Worm (Caenorhabditis elegans) whole organism, L3 larva: ENCODE data around the gene acr-18.

Experiments
- R02D3.7 ChIP-seq: fragments of 150-350 bp; optimal IDR thresholded peaks from 2 replicates; lab custom pipeline; 2014; ENCODE audit warnings: missing biosample characterization, missing genetic modification characterization
- ZK546.5 ChIP-seq: sonication (generic microtip); optimal IDR thresholded peaks from 2 replicates; lab custom pipeline; 2017; ENCODE audit warnings: missing biosample characterization, missing genetic modification characterization
- ceh-16 ChIP-seq: sonication (generic microtip); optimal IDR thresholded peaks from 2 replicates; lab custom pipeline; 2017; ENCODE audit warnings: missing biosample characterization, missing genetic modification characterization
- ceh-28 ChIP-seq: fragments of 150-350 bp; optimal IDR thresholded peaks from 2 replicates; lab custom pipeline; 2014; ENCODE audit warnings: missing biosample characterization, missing genetic modification reagents, missing genetic modification characterization
- ceh-82 ChIP-seq: fragments of 150-350 bp; optimal IDR thresholded peaks from 2 replicates; lab custom pipeline; 2014; ENCODE audit warnings: missing biosample characterization, missing genetic modification characterization
- ceh-9 ChIP-seq: sonication (generic microtip); optimal IDR thresholded peaks from 2 replicates; lab custom pipeline; 2018; ENCODE audit warnings: missing biosample characterization, missing genetic modification characterization
- egl-27 ChIP-seq: sonication (generic microtip); optimal IDR thresholded peaks from 4 replicates; lab custom pipeline; 2017; ENCODE audit warnings: missing biosample characterization, missing genetic modification reagents, missing genetic modification characterization
- egl-5 ChIP-seq: fragments of 150-350 bp; optimal IDR thresholded peaks from 2 replicates; lab custom pipeline; 2017; ENCODE audit warnings: missing biosample characterization, missing genetic modification reagents, missing genetic modification characterization, inconsistent platforms
- elt-1 ChIP-seq: fragments of 150-350 bp; optimal IDR thresholded peaks from 2 replicates; lab custom pipeline; 2014; ENCODE audit warnings: missing biosample characterization, missing genetic modification characterization
- elt-2 ChIP-seq: sonication (generic microtip); optimal IDR thresholded peaks from 2 replicates; lab custom pipeline; 2016; ENCODE audit warnings: missing genetic modification reagents, mild to moderate bottlenecking, missing genetic modification characterization, missing compliant biosample characterization
- eor-1 ChIP-seq, 2 experiments: fragments of 150-350 bp; optimal IDR thresholded peaks; 2 replicates each; lab custom pipeline; 2014 to 2018; ENCODE audit warnings: missing biosample characterization in 2 of 2, missing genetic modification characterization in 2 of 2
- fos-1 ChIP-seq: fragments of 150-350 bp; optimal IDR thresholded peaks from 2 replicates; lab custom pipeline; 2014; ENCODE audit warnings: missing biosample characterization, missing genetic modification characterization
- hmg-11 ChIP-seq: sonication (generic microtip); optimal IDR thresholded peaks from 2 replicates; lab custom pipeline; 2016; ENCODE audit warnings: missing genetic modification characterization, missing compliant biosample characterization
- lin-15B ChIP-seq: fragments of 150-350 bp; optimal IDR thresholded peaks from 2 replicates; lab custom pipeline; 2014; ENCODE audit warnings: missing biosample characterization, missing genetic modification characterization
- lin-39 ChIP-seq: fragments of 150-350 bp; optimal IDR thresholded peaks from 2 replicates; lab custom pipeline; 2018; ENCODE audit warnings: missing biosample characterization, missing genetic modification reagents, missing genetic modification characterization
- lsy-12 ChIP-seq: sonication (generic microtip); optimal IDR thresholded peaks from 2 replicates; lab custom pipeline; 2016; ENCODE audit warnings: mild to moderate bottlenecking, missing genetic modification characterization, missing compliant biosample characterization
- mdl-1 ChIP-seq: fragments of 150-350 bp; optimal IDR thresholded peaks from 2 replicates; lab custom pipeline; 2014; ENCODE audit warnings: missing biosample characterization, missing genetic modification characterization
- nhr-12 ChIP-seq: fragments of 150-350 bp; optimal IDR thresholded peaks from 2 replicates; lab custom pipeline; 2014; ENCODE audit warnings: missing biosample characterization, missing genetic modification characterization
- nhr-237 ChIP-seq: fragments of 150-350 bp; optimal IDR thresholded peaks from 2 replicates; lab custom pipeline; 2014; ENCODE audit warnings: missing biosample characterization, missing genetic modification characterization
- nhr-67 ChIP-seq: fragments of 150-350 bp; optimal IDR thresholded peaks from 2 replicates; lab custom pipeline; 2014; ENCODE audit warnings: missing biosample characterization, missing genetic modification characterization
- nhr-77 ChIP-seq: fragments of 150-350 bp; optimal IDR thresholded peaks from 2 replicates; lab custom pipeline; 2014; ENCODE audit warnings: missing biosample characterization, missing genetic modification characterization
- pha-4 ChIP-seq: fragments of 150-350 bp; optimal IDR thresholded peaks from 2 replicates; lab custom pipeline; 2014; ENCODE audit warnings: missing biosample characterization, missing genetic modification reagents, missing genetic modification characterization
- pqm-1 ChIP-seq: fragments of 150-350 bp; optimal IDR thresholded peaks from 2 replicates; lab custom pipeline; 2017; ENCODE audit warnings: missing biosample characterization, missing genetic modification characterization, inconsistent platforms
- sea-2 ChIP-seq: fragments of 150-350 bp; sonication (generic microtip); optimal IDR thresholded peaks from 4 replicates; lab custom pipeline; 2014; ENCODE audit warnings: missing biosample characterization, missing genetic modification reagents, missing genetic modification characterization

acr-18 gene

ce11 chrV:15511613-15512216, 47.2 kb downstream of the acr-18 start, which contains the start of gene rpl-38 (continued):
- TF ChIP-seq mdl-1, result no peak
- TF ChIP-seq nhr-77 (tag; lab: Kevin White, UChicago), result no peak
- TF ChIP-seq nhr-237, result no peak
- no peak for TF ChIP-seq nhr-12 (tag; lab: Kevin White, UChicago)
- TF ChIP-seq R02D3.7 (tag; lab: Kevin White, UChicago), result peak; percentile 72
- TF ChIP-seq egl-5 (tag; lab: Kevin White, UChicago), result peak; percentile 88
- TF ChIP-seq ceh-28, result peak; percentile 48
- no peak for TF ChIP-seq elt-1 (tag; lab: Kevin White, UChicago)

ce11 chrV:15505068-15505467, 53.9 kb downstream of the acr-18 start:
- TF ChIP-seq sea-2 (GFP tag; lab: Kevin White, UChicago) (no peak), egl-27 (tag; lab: Kevin White, UChicago) (no peak), ceh-28 (no peak), ceh-16 (peak; percentile 2), fos-1 (tag; lab: Kevin White, UChicago) (no peak), eor-1 (tag; optimal IDR thresholded peaks at IDR 0.05; lab: Kevin White, UChicago) (no peak), lsy-12 (tag; lab: Kevin White, UChicago) (no peak), elt-2 (tag; lab: Kevin White, UChicago) (peak; percentile 52), nhr-12 (tag; lab: Kevin White, UChicago) (no peak), ceh-82 (tag; lab: Kevin White, UChicago) (no peak), nhr-67 (tag; lab: Kevin White, UChicago) (no peak), ceh-9 (no peak), lin-39 (tag; lab: Kevin White, UChicago) (peak; percentile 8), pqm-1 (tag; lab: Kevin White, UChicago) (peak; percentile 34), ZK546.5 (tag; lab: Kevin White, UChicago) (no peak)

DNA sequence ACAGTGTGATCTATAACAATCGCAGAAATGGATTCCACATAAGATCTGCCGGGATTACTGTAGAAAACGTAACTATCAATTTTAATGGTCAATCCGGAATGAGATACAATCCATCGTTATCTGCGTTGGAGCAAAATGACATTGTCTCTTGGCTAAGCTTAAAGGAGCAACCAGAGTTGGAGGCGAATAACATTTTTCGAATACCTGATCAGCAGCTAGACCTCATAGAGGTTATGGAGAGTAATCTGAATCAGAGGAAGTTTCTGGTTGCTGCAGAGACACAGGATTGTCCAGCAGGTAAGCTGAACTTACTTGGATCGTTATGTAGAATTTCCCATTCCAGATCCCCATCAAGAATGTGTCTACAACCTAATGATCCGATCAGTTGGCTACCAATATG, 55.3 kb downstream of the acr-18 start:
- no peak for TF ChIP-seq pha-4 (tag; lab: Kevin White, UChicago)
- no peak for TF ChIP-seq lin-15B (tag; lab: Kevin White, UChicago)
- TF ChIP-seq hmg-11 (tag; lab: Kevin White, UChicago), result no peak
